Fruit fly (Drosophila melanogaster) whole organism, embryonic: ENCODE measurements around the gene ebo.

Source experiments
- Abd-B ChIP-seq: fragments of 200-800 bp; sonication (Bioruptor generic); optimal IDR thresholded peaks from 2 replicates; lab custom pipeline; 2018; ENCODE audit warnings: missing biosample characterization, mild to moderate bottlenecking, missing genetic modification characterization, moderate library complexity
- CG12391 ChIP-seq: fragments of 200-800 bp; sonication (Bioruptor generic); optimal IDR thresholded peaks from 3 replicates; lab custom pipeline; 2018; ENCODE audit warnings: missing biosample characterization, mild to moderate bottlenecking, missing genetic modification characterization, moderate library complexity
- CG13287 ChIP-seq: fragments of 200-800 bp; sonication (Bioruptor generic); IDR thresholded peaks from 2 replicates; pipeline ENCODE4 v1.3.6; 2022; ENCODE audit warnings: missing biosample characterization, missing genetic modification characterization; ENCODE audit not compliant: partially characterized antibody
- CG15601 ChIP-seq: fragments of 200-800 bp; sonication (Bioruptor generic); optimal IDR thresholded peaks from 3 replicates; lab custom pipeline; 2019; ENCODE audit warnings: missing biosample characterization, mild to moderate bottlenecking, missing genetic modification characterization, moderate library complexity
- CTCF ChIP-seq: fragments of 200-800 bp; sonication (Bioruptor generic); optimal IDR thresholded peaks from 2 replicates; lab custom pipeline; 2017; ENCODE audit warnings: missing biosample characterization, mild to moderate bottlenecking, missing genetic modification characterization, moderate library complexity
- H15 ChIP-seq: fragments of 200-800 bp; sonication (Bioruptor generic); IDR thresholded peaks from 3 replicates; pipeline ENCODE4 v1.3.6; 2022; ENCODE audit warnings: missing biosample characterization, missing genetic modification characterization
- Lpt ChIP-seq: fragments of >200 bp; optimal IDR thresholded peaks from 2 replicates; lab custom pipeline; 2018; ENCODE audit warnings: missing biosample characterization, missing genetic modification characterization
- MBD-R2 ChIP-seq: fragments of 200-800 bp; sonication (Bioruptor generic); IDR thresholded peaks from 2 replicates; pipeline ENCODE4 v1.3.6; 2022; ENCODE audit warnings: missing biosample characterization, missing genetic modification characterization
- Tbp ChIP-seq: fragments of >200 bp; optimal IDR thresholded peaks from 2 replicates; lab custom pipeline; 2018; ENCODE audit warnings: missing biosample characterization, missing genetic modification characterization
- insv ChIP-seq, 2 experiments: fragments of 200-800 bp; sonication (Bioruptor generic); optimal IDR thresholded peaks; 3 replicates each; lab custom pipeline; 2016 to 2018; ENCODE audit warnings: missing biosample characterization in 2 of 2, missing genetic modification characterization in 2 of 2
- onecut ChIP-seq: fragments of 200-800 bp; sonication (Bioruptor generic); IDR thresholded peaks from 2 replicates; pipeline ENCODE4 v1.3.6; 2022; ENCODE audit warnings: missing biosample characterization, missing genetic modification characterization
- tio ChIP-seq: fragments of 200-800 bp; sonication (Bioruptor generic); optimal IDR thresholded peaks from 2 replicates; lab custom pipeline; 2017; ENCODE audit warnings: missing biosample characterization, missing genetic modification characterization, inconsistent platforms

dm6 chrX:470626-471025, 5.8 kb downstream of the ebo start, which contains the start of gene CG32816:
- TF ChIP-seq insv (GFP tag; optimal IDR thresholded peaks at IDR 0.05; lab: Kevin White, UChicago) (no peak), Abd-B (no peak), CTCF (no peak), H15 (GFP tag; lab: Robert Waterston, UW) (no peak), Lpt (GFP tag; lab: Kevin White, UChicago) (no peak), MBD-R2 (GFP tag; lab: Robert Waterston, UW) (no peak), Tbp (GFP tag; lab: Kevin White, UChicago) (no peak), onecut (no peak), CG12391 (no peak), CG15601 (tag; lab: Kevin White, UChicago) (no peak), CG13287 (no peak), tio (GFP tag; lab: Kevin White, UChicago) (no peak)
